Worm (Caenorhabditis elegans): ENCODE results near the gene nac-2.

DNA sequence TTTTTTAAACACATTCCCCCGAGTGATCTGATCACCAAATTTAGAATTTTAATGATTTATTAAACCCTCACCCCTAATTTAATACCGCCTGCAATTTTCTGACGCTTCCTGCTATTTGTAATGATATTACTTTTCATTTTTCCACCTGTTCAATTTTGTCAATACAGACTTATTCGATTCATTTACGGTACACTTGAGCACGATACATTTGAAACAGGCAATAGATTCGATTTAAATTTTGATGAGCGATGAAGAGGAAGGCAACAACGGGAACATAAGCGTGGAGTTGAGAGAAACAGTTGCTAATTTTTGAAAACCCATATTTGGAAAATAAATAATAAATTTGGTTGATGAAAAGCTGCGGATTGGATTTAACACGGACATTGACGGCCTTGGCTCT lies 38.4 kb downstream of the nac-2 start:
- TF ChIP-seq him-1 (tag; optimal IDR thresholded peaks at IDR 0.05) (no peak), W03F9.2 (tag; optimal IDR thresholded peaks at IDR 0.05) (no peak), dao-5 (tag; optimal IDR thresholded peaks at IDR 0.05) (no peak)
